Fruit fly (Drosophila melanogaster): ENCODE data around the gene CG46387.
A peak's percentile ranks its signal among the peaks of the same experiment; 100 is the strongest.

The CG46387 gene

DNA sequence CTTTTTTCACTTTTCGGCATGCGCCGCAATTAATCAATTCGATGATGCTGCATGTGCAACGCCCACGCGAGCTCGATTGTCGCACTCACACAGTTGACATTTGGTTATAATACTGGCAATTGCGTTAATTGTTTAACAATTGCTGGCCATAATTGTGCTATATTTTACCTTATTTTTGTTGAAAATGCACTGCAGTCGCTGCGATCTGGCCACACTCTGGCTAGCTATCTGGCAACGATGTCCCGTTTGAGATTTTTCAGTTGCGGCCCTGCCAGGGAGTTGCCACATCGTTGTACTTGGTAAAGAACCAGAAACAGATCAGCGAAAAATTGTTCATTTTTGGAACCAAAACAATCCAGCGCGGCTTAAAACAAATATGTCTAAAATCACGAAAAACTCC, at the start of gene CG46387, which contains the start of gene CG6707:
Gene CG46387 (plus strand): TSS at position 272 of the 400 bp plus-strand sequence.
Gene CG6707 (minus strand): TSS at position 221 of the 400 bp plus-strand sequence.
- TF ChIP-seq CTCF (optimal IDR thresholded peaks at IDR 0.05) (peak; percentile 1 to 51), CG8478 (optimal IDR thresholded peaks at IDR 0.05) (no peak)

dm6 chr3L:9848744-9849143, 49.7 kb upstream of the CG46387 start:
- TF ChIP-seq CTCF (optimal IDR thresholded peaks at IDR 0.05) = no peak
- TF ChIP-seq CG8478 (optimal IDR thresholded peaks at IDR 0.05) = no peak

DNA sequence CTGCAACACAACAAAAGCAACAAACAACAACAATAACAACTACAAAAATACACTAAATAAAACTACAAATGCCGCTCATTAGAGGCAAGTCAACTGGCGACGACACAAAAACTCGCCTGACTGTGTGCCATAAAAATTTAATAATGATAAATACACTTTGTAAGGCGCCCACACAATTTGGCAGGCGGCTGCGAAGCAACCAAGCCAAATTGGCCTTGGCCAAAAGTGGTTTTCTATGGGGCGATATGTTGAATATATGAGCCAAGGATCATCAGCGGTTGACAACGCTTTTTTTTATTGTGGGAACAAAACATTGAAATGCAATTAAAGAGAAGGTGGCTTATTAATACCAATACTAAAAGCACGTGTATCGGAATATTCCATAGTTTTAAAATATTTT, 48.3 kb upstream of the CG46387 start:
- TF ChIP-seq CTCF (optimal IDR thresholded peaks at IDR 0.05) = no peak
- no peak for TF ChIP-seq CG8478 (optimal IDR thresholded peaks at IDR 0.05)

- no peak for TF ChIP-seq CG8478 (optimal IDR thresholded peaks at IDR 0.05)
- TF ChIP-seq CTCF (optimal IDR thresholded peaks at IDR 0.05) = no peak
Measured at dm6 chr3L:9851000-9851671, 47.3 kb upstream of the CG46387 start.

- TF ChIP-seq CTCF (optimal IDR thresholded peaks at IDR 0.05) (no peak), CG8478 (optimal IDR thresholded peaks at IDR 0.05) (no peak)
Measured at dm6 chr3L:9853140-9853746, 45.2 kb upstream of the CG46387 start.

DNA sequence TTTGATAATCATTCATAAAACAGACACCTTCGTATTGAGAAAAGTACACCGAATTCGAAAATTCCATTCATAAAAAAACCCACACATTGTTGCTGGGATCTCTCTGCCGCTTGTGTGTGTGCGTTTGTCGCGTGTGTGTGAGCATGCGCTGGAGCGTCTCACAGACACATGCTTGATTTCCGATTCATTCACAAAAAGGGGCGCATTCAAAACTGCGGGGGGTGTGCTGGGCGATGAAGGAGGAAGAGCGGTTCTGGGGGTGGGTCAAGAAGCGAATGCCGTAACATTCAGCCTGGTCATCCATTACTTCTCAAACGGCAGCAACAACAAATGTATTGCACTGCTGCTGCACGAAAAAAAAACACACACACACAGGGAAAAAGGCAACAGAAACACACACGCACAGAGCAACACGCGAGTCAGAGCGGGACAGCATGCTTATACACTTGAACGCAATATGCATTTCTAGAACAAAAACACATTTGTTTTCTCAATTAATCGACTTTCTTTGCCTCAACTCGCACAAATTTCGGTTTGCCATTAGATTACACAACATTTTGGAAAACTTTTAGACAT, 44.4 kb upstream of the CG46387 start:
- TF ChIP-seq CTCF (optimal IDR thresholded peaks at IDR 0.05) = no peak
- TF ChIP-seq CG8478 (optimal IDR thresholded peaks at IDR 0.05) = no peak

DNA sequence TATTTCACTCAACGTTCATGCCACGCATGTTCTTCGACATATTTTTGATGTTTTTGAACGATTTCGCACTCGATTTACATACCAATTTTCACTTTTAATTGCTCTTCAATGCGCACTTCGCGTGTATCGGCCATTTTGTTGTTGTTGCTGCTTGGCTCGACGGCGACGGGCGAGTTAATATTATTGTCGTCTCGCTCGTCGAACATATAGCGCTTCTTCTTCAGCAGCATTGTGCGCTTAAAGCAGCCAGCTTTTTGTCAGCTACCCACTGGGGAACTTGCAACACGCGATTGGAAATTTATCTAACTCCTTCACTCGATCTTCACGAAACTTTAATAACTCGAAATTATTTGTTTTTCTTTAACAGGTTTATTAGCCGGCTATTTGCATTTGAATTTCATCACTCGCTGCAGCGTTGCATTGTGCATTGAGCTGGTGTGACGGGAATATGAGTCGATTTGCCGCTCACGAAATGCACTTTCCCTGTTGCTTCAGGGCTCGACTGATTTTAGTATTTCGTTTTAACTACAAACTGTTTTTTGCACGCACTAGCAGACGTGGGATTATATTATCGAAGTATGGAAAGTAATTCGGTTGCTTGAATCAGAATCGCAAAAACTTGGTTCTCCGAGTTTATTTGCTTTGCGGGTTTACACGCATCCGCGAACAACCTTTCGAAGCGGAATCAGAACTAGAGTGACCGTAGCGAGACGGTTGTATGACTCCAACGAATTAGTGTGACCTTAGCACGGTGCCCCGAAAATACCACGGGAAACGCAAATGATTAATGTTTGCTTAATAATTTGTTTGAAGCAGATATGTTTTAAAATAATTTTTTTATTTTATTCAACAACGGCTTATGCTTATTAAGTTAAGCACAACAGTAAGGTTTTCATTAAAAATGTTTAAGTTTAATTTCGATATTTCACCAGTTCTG, 43.6 kb upstream of the CG46387 start, which contains the start of gene RasGAP1:
Gene RasGAP1 (minus strand): TSS at position 703 of the 937 bp plus-strand sequence.
- TF ChIP-seq CG8478 (optimal IDR thresholded peaks at IDR 0.05) = no peak
- peak in 1 of 2 experiments; percentile 15 for TF ChIP-seq CTCF (optimal IDR thresholded peaks at IDR 0.05)

DNA sequence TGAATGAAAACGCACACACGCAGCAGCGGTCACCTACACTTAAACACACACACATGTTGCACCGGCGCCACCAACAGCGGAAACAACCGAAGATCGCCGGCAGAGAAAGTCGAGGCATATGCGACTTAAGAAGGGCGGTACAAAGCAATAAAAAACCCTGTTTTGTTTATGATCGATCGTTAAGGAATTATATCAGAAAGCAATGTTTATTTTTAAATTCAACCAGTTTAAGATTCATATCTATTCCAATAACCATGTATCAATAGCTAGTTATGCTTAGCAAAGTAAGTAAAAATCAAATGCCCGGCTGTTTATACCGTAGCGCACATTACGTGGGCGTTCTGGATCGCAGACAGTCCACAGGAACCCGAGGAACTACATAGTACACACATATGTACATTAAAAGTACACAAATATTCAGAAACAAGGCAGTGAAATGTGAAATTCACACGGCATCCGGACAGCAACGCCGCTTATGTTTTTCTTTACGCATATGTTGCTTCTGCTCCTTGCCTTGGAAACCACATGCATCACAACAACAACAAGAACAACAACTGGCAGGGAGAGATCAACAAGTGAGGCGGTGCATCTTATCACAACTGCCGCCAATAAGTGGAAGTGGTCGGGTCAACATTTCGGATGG, 42.5 kb upstream of the CG46387 start:
- TF ChIP-seq CTCF (optimal IDR thresholded peaks at IDR 0.05) (no peak), CG8478 (optimal IDR thresholded peaks at IDR 0.05) (no peak)

DNA sequence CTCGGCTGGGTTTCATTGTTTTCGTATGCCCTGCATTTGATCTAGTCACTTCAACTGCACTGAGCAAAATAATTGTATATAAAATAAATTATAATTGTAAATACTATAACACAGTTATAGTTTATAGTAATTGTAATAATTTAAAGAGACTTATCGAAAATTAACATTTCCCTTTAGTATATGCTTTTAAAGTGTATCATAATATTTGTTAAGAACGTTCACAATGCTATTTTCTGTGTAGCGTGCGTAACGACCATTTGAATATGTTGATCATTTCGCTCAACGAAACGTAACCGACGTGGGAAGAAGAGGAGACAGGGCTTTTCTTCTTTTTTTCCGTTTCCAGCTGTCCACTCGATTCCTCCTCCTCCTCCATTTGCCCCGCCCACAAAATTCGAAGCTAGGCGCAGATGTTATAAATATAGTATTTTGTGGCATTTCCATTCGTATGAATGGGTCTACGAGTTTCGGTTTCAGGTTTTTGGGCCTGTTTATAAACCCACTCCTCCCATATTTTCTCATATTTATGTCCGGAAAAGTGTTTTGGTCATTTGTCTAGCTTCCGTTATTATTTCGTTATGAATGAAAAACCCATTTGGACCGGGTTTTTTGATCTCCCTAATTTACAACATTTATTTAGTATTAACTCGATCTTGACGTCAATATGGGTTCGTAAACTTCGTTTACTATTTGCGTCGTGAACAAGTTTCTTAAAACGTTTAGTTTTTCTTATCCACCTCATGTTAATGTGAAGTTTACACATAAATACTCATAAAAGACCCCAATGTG, 41.8 kb upstream of the CG46387 start:
- TF ChIP-seq CG8478 (optimal IDR thresholded peaks at IDR 0.05) = no peak
- TF ChIP-seq CTCF (optimal IDR thresholded peaks at IDR 0.05) = no peak

DNA sequence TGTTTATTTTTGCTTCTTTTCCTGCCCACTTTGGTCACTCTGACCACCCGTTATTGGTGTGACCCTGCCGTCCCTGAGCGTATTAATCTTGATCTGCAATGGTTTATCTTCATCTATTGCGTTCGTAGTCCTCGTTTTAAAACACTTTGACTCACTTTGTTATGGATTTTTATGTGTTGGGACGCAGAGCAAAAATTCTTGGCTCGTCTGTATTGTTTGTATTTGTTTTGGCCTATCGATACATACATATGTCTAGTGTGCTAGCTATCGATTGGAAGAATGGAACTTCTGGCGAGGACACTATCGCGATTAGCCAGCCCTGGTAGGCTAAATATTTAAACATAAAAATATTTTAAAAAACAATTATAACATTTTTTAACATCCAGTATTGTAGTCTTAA, 38.8 kb upstream of the CG46387 start, which contains the start of gene CG10809:
Gene CG10809 (minus strand): TSS at position 266 of the 400 bp plus-strand sequence.
- no peak for TF ChIP-seq CG8478 (optimal IDR thresholded peaks at IDR 0.05)
- peak in 1 of 2 experiments; percentile 8 for TF ChIP-seq CTCF (optimal IDR thresholded peaks at IDR 0.05)

- TF ChIP-seq CTCF (optimal IDR thresholded peaks at IDR 0.05) = no peak
- no peak for TF ChIP-seq CG8478 (optimal IDR thresholded peaks at IDR 0.05)
Measured at dm6 chr3L:9863656-9864055, 34.8 kb upstream of the CG46387 start.

DNA sequence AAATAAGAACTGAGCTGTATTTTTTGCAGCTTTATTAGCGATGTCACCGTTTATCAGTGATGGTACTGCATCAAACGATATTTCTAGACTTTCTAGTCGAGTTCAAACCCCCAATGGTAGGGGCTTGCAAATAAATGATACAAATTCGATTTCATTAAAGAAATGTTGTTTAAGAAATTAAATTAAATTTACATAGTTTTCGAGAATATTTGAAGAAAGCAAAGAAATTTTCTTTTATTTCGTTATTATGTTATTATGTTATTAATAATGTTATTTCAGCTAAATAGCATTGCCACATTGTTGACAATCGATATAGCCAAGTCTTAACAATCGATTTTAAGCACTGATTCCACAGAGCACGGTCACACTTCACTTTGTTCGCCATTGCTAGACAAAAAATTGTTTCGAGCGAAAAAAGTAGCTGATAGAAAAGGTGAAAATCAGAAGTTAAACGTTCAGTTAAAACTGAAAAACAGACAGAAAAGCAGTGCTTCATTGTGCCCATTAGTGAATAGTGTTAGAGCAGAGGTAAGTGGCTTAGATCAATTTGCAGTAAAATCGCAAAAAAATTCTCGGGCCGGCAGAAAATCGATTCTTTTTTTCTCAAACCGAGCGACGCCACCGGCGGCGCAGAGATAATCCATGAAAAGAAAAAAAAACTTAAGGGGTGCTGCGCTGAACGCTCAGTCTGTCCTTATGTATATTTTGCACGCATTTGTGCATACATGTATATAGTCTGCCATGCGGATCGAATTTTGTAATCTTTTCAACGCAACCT, 34.0 kb upstream of the CG46387 start, which contains the start of the genes iPLA2-VIA and Ciz1:
Gene iPLA2-VIA (minus strand): TSS at position 75 of the 778 bp plus-strand sequence.
Gene Ciz1 (plus strand): TSS at position 365 of the 778 bp plus-strand sequence.
- TF ChIP-seq CG8478 (optimal IDR thresholded peaks at IDR 0.05) = no peak
- no peak for TF ChIP-seq CTCF (optimal IDR thresholded peaks at IDR 0.05)

DNA sequence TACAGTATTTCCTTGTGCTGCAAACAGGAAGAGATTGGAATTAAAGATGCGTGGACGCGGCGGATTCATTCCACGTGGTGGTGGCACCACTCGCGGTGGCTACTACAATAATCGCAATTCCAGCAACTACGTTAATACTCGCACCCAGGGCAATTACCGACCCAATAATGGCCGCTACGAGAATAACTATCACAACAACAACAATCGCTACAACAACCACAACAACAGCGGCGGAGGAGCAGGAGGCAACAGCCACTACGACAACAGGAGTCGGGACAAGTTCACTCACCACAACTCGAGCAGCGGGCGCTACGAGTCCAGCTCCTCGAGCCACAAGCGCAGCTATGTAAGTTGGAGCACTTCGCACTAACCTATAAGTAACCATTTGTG, 33.4 kb upstream of the CG46387 start:
- TF ChIP-seq CG8478 (optimal IDR thresholded peaks at IDR 0.05) (no peak), CTCF (optimal IDR thresholded peaks at IDR 0.05) (no peak)

Measured in S2 (cell line).